Fruit fly (Drosophila melanogaster) whole organism, embryonic: ENCODE results near the gene UQCR-14.

Source experiments
- Abd-B ChIP-seq: fragments of 200-800 bp; sonication (Bioruptor generic); optimal IDR thresholded peaks from 2 replicates; lab custom pipeline; 2018; ENCODE audit warnings: missing biosample characterization, mild to moderate bottlenecking, missing genetic modification characterization, moderate library complexity
- Antp ChIP-seq: fragments of 200-800 bp; sonication (Bioruptor generic); optimal IDR thresholded peaks from 3 replicates; lab custom pipeline; 2016; ENCODE audit warnings: missing biosample characterization, missing genetic modification characterization
- Bdp1 ChIP-seq: fragments of 200-800 bp; sonication (Bioruptor generic); optimal IDR thresholded peaks from 3 replicates; lab custom pipeline; 2016; ENCODE audit warnings: missing biosample characterization, missing genetic modification characterization
- C15 ChIP-seq: fragments of 200-800 bp; sonication (Bioruptor generic); IDR thresholded peaks from 3 replicates; pipeline ENCODE4 v1.3.6; 2022; ENCODE audit warnings: missing biosample characterization, missing genetic modification characterization
- CG10654 ChIP-seq: fragments of 200-800 bp; sonication (Bioruptor generic); optimal IDR thresholded peaks from 2 replicates; lab custom pipeline; 2016; ENCODE audit warnings: missing biosample characterization, missing genetic modification characterization
- CG11247 ChIP-seq: fragments of 200-800 bp; sonication (Bioruptor generic); IDR thresholded peaks from 2 replicates; pipeline ENCODE4 v1.3.6; 2022; ENCODE audit warnings: missing biosample characterization, missing genetic modification characterization
- CG12659 ChIP-seq: fragments of 200-800 bp; sonication (Bioruptor generic); optimal IDR thresholded peaks from 3 replicates; lab custom pipeline; 2017; ENCODE audit warnings: mild to moderate bottlenecking, missing biosample characterization, missing genetic modification reagents, missing genetic modification characterization
- CG13287 ChIP-seq: fragments of 200-800 bp; sonication (Bioruptor generic); IDR thresholded peaks from 2 replicates; pipeline ENCODE4 v1.3.6; 2022; ENCODE audit warnings: missing biosample characterization, missing genetic modification characterization; ENCODE audit not compliant: partially characterized antibody
- CG15073 ChIP-seq: fragments of 200-800 bp; sonication (Bioruptor generic); optimal IDR thresholded peaks from 2 replicates; lab custom pipeline; 2016; ENCODE audit warnings: missing biosample characterization, missing genetic modification characterization
- CG15696 ChIP-seq: fragments of 200-800 bp; sonication (Bioruptor generic); optimal IDR thresholded peaks from 2 replicates; lab custom pipeline; 2019; ENCODE audit warnings: missing biosample characterization, mild to moderate bottlenecking, missing genetic modification characterization, moderate library complexity
- CG17359 ChIP-seq: fragments of 200-800 bp; sonication (Bioruptor generic); optimal IDR thresholded peaks from 3 replicates; lab custom pipeline; 2018; ENCODE audit warnings: missing biosample characterization, mild to moderate bottlenecking, missing genetic modification characterization, moderate library complexity
- CG17802 ChIP-seq: fragments of 200-800 bp; sonication (Bioruptor generic); optimal IDR thresholded peaks from 2 replicates; lab custom pipeline; 2018; ENCODE audit warnings: missing biosample characterization, mild to moderate bottlenecking, missing genetic modification characterization, moderate library complexity
- CG17829 ChIP-seq: fragments of 200-800 bp; optimal IDR thresholded peaks from 2 replicates; lab custom pipeline; 2019; ENCODE audit warnings: missing biosample characterization, mild to moderate bottlenecking, missing genetic modification characterization, moderate library complexity
- CG2116 ChIP-seq: fragments of 200-800 bp; sonication (Bioruptor generic); optimal IDR thresholded peaks from 3 replicates; lab custom pipeline; 2018; ENCODE audit warnings: missing biosample characterization, mild to moderate bottlenecking, missing genetic modification characterization
- CG32532 ChIP-seq: fragments of 200-800 bp; sonication (Bioruptor generic); IDR thresholded peaks from 2 replicates; pipeline ENCODE4 v1.3.6; 2022; ENCODE audit warnings: missing biosample characterization, missing genetic modification characterization
- CG32767 ChIP-seq: fragments of 200-800 bp; sonication (Bioruptor generic); IDR thresholded peaks from 2 replicates; pipeline ENCODE4 v1.3.6; 2022; ENCODE audit warnings: missing biosample characterization, missing genetic modification characterization
- CG4707 ChIP-seq: fragments of 200-800 bp; sonication (Bioruptor generic); optimal IDR thresholded peaks from 2 replicates; lab custom pipeline; 2018; ENCODE audit warnings: missing biosample characterization, mild to moderate bottlenecking, missing genetic modification characterization, moderate library complexity
- CG5245 ChIP-seq: fragments of 200-800 bp; sonication (Bioruptor generic); optimal IDR thresholded peaks from 3 replicates; lab custom pipeline; 2016; ENCODE audit warnings: missing biosample characterization, missing genetic modification characterization
- CG7745 ChIP-seq: fragments of 200-800 bp; sonication (Bioruptor generic); optimal IDR thresholded peaks from 2 replicates; lab custom pipeline; 2018; ENCODE audit warnings: missing biosample characterization, mild to moderate bottlenecking, missing genetic modification characterization, moderate library complexity
- CG7839 ChIP-seq: fragments of 200-800 bp; sonication (Bioruptor generic); optimal IDR thresholded peaks from 3 replicates; lab custom pipeline; 2018; ENCODE audit warnings: missing biosample characterization, mild to moderate bottlenecking, missing genetic modification characterization, moderate library complexity
- CG7987 ChIP-seq: fragments of 200-800 bp; sonication (Bioruptor generic); optimal IDR thresholded peaks from 2 replicates; lab custom pipeline; 2018; ENCODE audit warnings: missing biosample characterization, mild to moderate bottlenecking, missing genetic modification characterization, moderate library complexity
- CG8924 ChIP-seq: fragments of 200-800 bp; optimal IDR thresholded peaks from 3 replicates; lab custom pipeline; 2019; ENCODE audit warnings: missing biosample characterization, mild to moderate bottlenecking, missing genetic modification characterization, moderate library complexity
- CTCF ChIP-seq: fragments of 200-800 bp; sonication (Bioruptor generic); optimal IDR thresholded peaks from 2 replicates; lab custom pipeline; 2017; ENCODE audit warnings: missing biosample characterization, mild to moderate bottlenecking, missing genetic modification characterization, moderate library complexity
- CoRest ChIP-seq: fragments of 200-800 bp; sonication (Bioruptor generic); optimal IDR thresholded peaks from 3 replicates; lab custom pipeline; 2018; ENCODE audit warnings: missing biosample characterization, mild to moderate bottlenecking, missing genetic modification characterization, moderate library complexity
- Dad ChIP-seq: fragments of 200-800 bp; sonication (Bioruptor generic); optimal IDR thresholded peaks from 3 replicates; lab custom pipeline; 2016; ENCODE audit warnings: missing biosample characterization, missing genetic modification characterization
- Dbx ChIP-seq: fragments of 200-800 bp; sonication (Bioruptor generic); IDR thresholded peaks from 3 replicates; pipeline ENCODE4 v1.3.6; 2022; ENCODE audit warnings: missing biosample characterization, missing genetic modification characterization
- Deaf1 ChIP-seq: fragments of 200-800 bp; optimal IDR thresholded peaks from 3 replicates; lab custom pipeline; 2019; ENCODE audit warnings: missing biosample characterization, mild to moderate bottlenecking, missing genetic modification characterization, moderate library complexity
- Dip2 ChIP-seq: fragments of 200-800 bp; sonication (Bioruptor generic); IDR thresholded peaks from 2 replicates; pipeline ENCODE4 v1.3.6; 2022; ENCODE audit warnings: missing biosample characterization, missing genetic modification characterization
- Drgx ChIP-seq: fragments of 200-800 bp; sonication (Bioruptor generic); IDR thresholded peaks from 2 replicates; pipeline ENCODE4 v1.3.6; 2022; ENCODE audit warnings: missing biosample characterization, missing genetic modification characterization
- Hr78 ChIP-seq, 2 experiments: fragments of 200-800 bp in 1 of 2; fragments of >200 bp in 1 of 2; sonication (Bioruptor generic) in 1 of 2; optimal IDR thresholded peaks; 2 replicates each; lab custom pipeline; 2017 to 2019; ENCODE audit warnings: missing biosample characterization in 2 of 2, missing genetic modification characterization in 2 of 2, mild to moderate bottlenecking in 1 of 2, moderate library complexity in 1 of 2
- Lhr ChIP-seq: fragments of 200-800 bp; sonication (Bioruptor generic); optimal IDR thresholded peaks from 3 replicates; lab custom pipeline; 2017; ENCODE audit warnings: mild to moderate bottlenecking, missing biosample characterization, missing genetic modification reagents, missing genetic modification characterization
- NfI ChIP-seq: fragments of 200-800 bp; sonication (Bioruptor generic); optimal IDR thresholded peaks from 3 replicates; lab custom pipeline; 2018; ENCODE audit warnings: missing biosample characterization, mild to moderate bottlenecking, missing genetic modification characterization, moderate library complexity
- PHDP ChIP-seq: fragments of 200-800 bp; sonication (Bioruptor generic); optimal IDR thresholded peaks from 3 replicates; lab custom pipeline; 2018; ENCODE audit warnings: missing biosample characterization, mild to moderate bottlenecking, missing genetic modification characterization, moderate library complexity
- Vsx1 ChIP-seq: fragments of 200-800 bp; sonication (Bioruptor generic); optimal IDR thresholded peaks from 2 replicates; lab custom pipeline; 2017; ENCODE audit warnings: missing biosample characterization, mild to moderate bottlenecking, missing genetic modification characterization, missing genetic modification reagents
- Xbp1 ChIP-seq: fragments of 200-800 bp; sonication (Bioruptor generic); optimal IDR thresholded peaks from 3 replicates; lab custom pipeline; 2016; ENCODE audit warnings: missing biosample characterization, mild to moderate bottlenecking, missing genetic modification characterization
- YL-1 ChIP-seq: fragments of 200-800 bp; sonication (Bioruptor generic); optimal IDR thresholded peaks from 3 replicates; lab custom pipeline; 2017; ENCODE audit warnings: missing biosample characterization, mild to moderate bottlenecking, missing genetic modification characterization
- ash1 ChIP-seq: fragments of 200-800 bp; sonication (Bioruptor generic); optimal IDR thresholded peaks from 2 replicates; lab custom pipeline; 2018; ENCODE audit warnings: missing biosample characterization, mild to moderate bottlenecking, missing genetic modification characterization
- ato ChIP-seq: fragments of 200-800 bp; sonication (Bioruptor generic); IDR thresholded peaks from 2 replicates; pipeline ENCODE4 v1.3.6; 2022; ENCODE audit warnings: missing biosample characterization, missing genetic modification characterization; ENCODE audit not compliant: partially characterized antibody
- bsh ChIP-seq, 2 experiments: fragments of 200-800 bp; sonication (Bioruptor generic); optimal IDR thresholded peaks; 2 replicates each; lab custom pipeline; 2017 to 2018; ENCODE audit warnings: mild to moderate bottlenecking in 2 of 2, missing biosample characterization in 2 of 2, missing genetic modification characterization in 2 of 2, moderate library complexity in 1 of 2
- cwo ChIP-seq: fragments of 200-800 bp; sonication (Bioruptor generic); optimal IDR thresholded peaks from 3 replicates; lab custom pipeline; 2017; ENCODE audit warnings: missing biosample characterization, missing genetic modification characterization, mild to moderate bottlenecking, moderate library complexity, missing genetic modification reagents
- dmrt11E ChIP-seq: fragments of 200-800 bp; sonication (Bioruptor generic); optimal IDR thresholded peaks from 3 replicates; lab custom pipeline; 2018; ENCODE audit warnings: missing biosample characterization, mild to moderate bottlenecking, missing genetic modification characterization, moderate library complexity
- gem ChIP-seq: fragments of 200-800 bp; sonication (Bioruptor generic); optimal IDR thresholded peaks from 2 replicates; lab custom pipeline; 2019; ENCODE audit warnings: missing biosample characterization, mild to moderate bottlenecking, missing genetic modification characterization, moderate library complexity
- jing ChIP-seq: fragments of 200-800 bp; sonication (Bioruptor generic); optimal IDR thresholded peaks from 2 replicates; lab custom pipeline; 2018; ENCODE audit warnings: missing biosample characterization, mild to moderate bottlenecking, missing genetic modification characterization
- jumu ChIP-seq: fragments of 200-800 bp; sonication (Bioruptor generic); optimal IDR thresholded peaks from 3 replicates; lab custom pipeline; 2016; ENCODE audit warnings: missing biosample characterization, missing genetic modification characterization
- lilli ChIP-seq: fragments of 200-800 bp; sonication (Bioruptor generic); optimal IDR thresholded peaks from 3 replicates; lab custom pipeline; 2016; ENCODE audit warnings: missing biosample characterization, missing genetic modification characterization
- nmo ChIP-seq: fragments of 200-800 bp; sonication (Bioruptor generic); optimal IDR thresholded peaks from 2 replicates; lab custom pipeline; 2018; ENCODE audit warnings: missing biosample characterization, mild to moderate bottlenecking, missing genetic modification characterization, moderate library complexity
- sens-2 ChIP-seq: fragments of 200-800 bp; sonication (Bioruptor generic); IDR thresholded peaks from 2 replicates; pipeline ENCODE4 v1.3.6; 2022; ENCODE audit warnings: missing biosample characterization, missing genetic modification characterization
- sob ChIP-seq: fragments of 200-800 bp; sonication (Bioruptor generic); IDR thresholded peaks from 2 replicates; pipeline ENCODE4 v1.3.6; 2022; ENCODE audit warnings: missing biosample characterization, missing genetic modification characterization
- trh ChIP-seq: fragments of 200-800 bp; sonication (Bioruptor generic); optimal IDR thresholded peaks from 2 replicates; lab custom pipeline; 2016; ENCODE audit warnings: missing biosample characterization, missing genetic modification characterization
- twi ChIP-seq: fragments of 200-800 bp; optimal IDR thresholded peaks from 2 replicates; lab custom pipeline; 2019; ENCODE audit warnings: missing biosample characterization, mild to moderate bottlenecking, missing genetic modification characterization, moderate library complexity
- zen ChIP-seq: fragments of 200-800 bp; sonication (Bioruptor generic); optimal IDR thresholded peaks from 3 replicates; lab custom pipeline; 2018; ENCODE audit warnings: missing biosample characterization, mild to moderate bottlenecking, missing genetic modification characterization, moderate library complexity

Gene UQCR-14

DNA sequence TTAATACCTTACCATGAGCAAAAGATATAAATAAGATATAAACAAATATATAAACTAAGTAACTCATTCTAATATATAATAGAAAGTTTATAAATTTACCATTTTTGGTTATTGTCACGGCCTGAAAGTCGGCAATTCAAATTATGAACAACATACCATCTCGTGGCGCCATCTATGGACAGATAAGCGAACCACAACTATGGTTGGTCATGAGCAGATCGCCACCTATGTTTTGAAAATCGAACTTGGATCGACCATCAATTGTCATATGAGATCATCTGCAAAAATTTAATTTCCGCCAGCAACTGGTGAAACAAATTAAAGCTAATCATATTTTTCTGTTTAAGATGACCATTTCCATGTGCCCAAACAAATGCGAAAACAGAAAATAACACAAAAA, 41.4 kb upstream of the UQCR-14 start (continued):
- TF ChIP-seq CG15696 (tag; lab: Kevin White, UChicago): peak; percentile 24
- no peak for TF ChIP-seq CG13287
- peak; percentile 3 for TF ChIP-seq NfI (GFP tag; lab: Kevin White, UChicago)
- TF ChIP-seq CG12659 (GFP tag; lab: Kevin White, UChicago): no peak
- peak; percentile 37 for TF ChIP-seq Xbp1 (GFP tag; lab: Kevin White, UChicago)
- peak; percentile 22 for TF ChIP-seq dmrt11E (tag; lab: Kevin White, UChicago)
- TF ChIP-seq CG7839 (tag; lab: Kevin White, UChicago): peak; percentile 28
- no peak for TF ChIP-seq CG7987 (GFP tag; lab: Kevin White, UChicago)
- TF ChIP-seq Drgx (GFP tag; lab: Robert Waterston, UW): no peak
- TF ChIP-seq CG2116: no peak
- no peak for TF ChIP-seq ash1 (GFP tag; lab: Kevin White, UChicago)
- TF ChIP-seq bsh (GFP tag; optimal IDR thresholded peaks at IDR 0.05; lab: Kevin White, UChicago): peak in 1 of 2 experiments; percentile 21
- peak; percentile 8 for TF ChIP-seq zen (tag; lab: Kevin White, UChicago)
- no peak for TF ChIP-seq twi (tag; lab: Kevin White, UChicago)
- TF ChIP-seq jumu (GFP tag; lab: Kevin White, UChicago): no peak
- peak; percentile 43 for TF ChIP-seq CG17829
- TF ChIP-seq CG4707 (GFP tag; lab: Kevin White, UChicago): no peak
- TF ChIP-seq Deaf1 (tag; lab: Kevin White, UChicago): no peak
- no peak for TF ChIP-seq Hr78 (GFP tag; optimal IDR thresholded peaks at IDR 0.05; lab: Kevin White, UChicago)
- no peak for TF ChIP-seq Lhr
- peak; percentile 0 for TF ChIP-seq nmo (GFP tag; lab: Kevin White, UChicago)
- TF ChIP-seq ato (GFP tag; lab: Robert Waterston, UW): no peak
- TF ChIP-seq YL-1 (GFP tag; lab: Kevin White, UChicago): no peak
- TF ChIP-seq CG17359: peak; percentile 23
- TF ChIP-seq CTCF (GFP tag; lab: Kevin White, UChicago): peak; percentile 95
- peak; percentile 22 for TF ChIP-seq CoRest (tag; lab: Kevin White, UChicago)
- TF ChIP-seq cwo (GFP tag; lab: Kevin White, UChicago): no peak
- TF ChIP-seq sens-2 (GFP tag; lab: Robert Waterston, UW): no peak
- no peak for TF ChIP-seq CG10654 (GFP tag; lab: Kevin White, UChicago)
- TF ChIP-seq CG11247 (GFP tag; lab: Robert Waterston, UW): peak; percentile 41; the same call in 1 of the 2 replicates
- no peak for TF ChIP-seq CG17802 (tag; lab: Kevin White, UChicago)
- TF ChIP-seq sob (GFP tag; lab: Robert Waterston, UW): peak; percentile 26; the same call in 1 of the 2 replicates
- no peak for TF ChIP-seq Vsx1 (GFP tag; lab: Kevin White, UChicago)
- TF ChIP-seq Dad (GFP tag; lab: Kevin White, UChicago): no peak
- no peak for TF ChIP-seq Dbx (GFP tag; lab: Robert Waterston, UW)
- TF ChIP-seq Dip2: peak; percentile 86
- TF ChIP-seq C15: no peak
- TF ChIP-seq trh: no peak
- no peak for TF ChIP-seq jing
- no peak for TF ChIP-seq Abd-B
- TF ChIP-seq Bdp1 (GFP tag; lab: Kevin White, UChicago): no peak
- TF ChIP-seq CG32767 (GFP tag; lab: Robert Waterston, UW): no peak
- no peak for TF ChIP-seq Antp (GFP tag; lab: Kevin White, UChicago)
- TF ChIP-seq PHDP (tag; lab: Kevin White, UChicago): peak; percentile 17
- TF ChIP-seq CG5245 (GFP tag; lab: Kevin White, UChicago): peak; percentile 18
- no peak for TF ChIP-seq CG8924 (tag; lab: Kevin White, UChicago)
- no peak for TF ChIP-seq CG15073 (GFP tag; lab: Kevin White, UChicago)
- peak; percentile 13 for TF ChIP-seq gem (tag; lab: Kevin White, UChicago)
- no peak for TF ChIP-seq CG7745 (tag; lab: Kevin White, UChicago)
- TF ChIP-seq lilli (GFP tag; lab: Kevin White, UChicago): no peak
- TF ChIP-seq CG32532: peak; percentile 48; the same call in 1 of the 2 replicates
